Fruit fly (Drosophila melanogaster) whole organism, prepupa: ENCODE data around the gene nAChRalpha6.

Source experiments
- Blimp-1 ChIP-seq: fragments of 200-800 bp; sonication (Bioruptor generic); optimal IDR thresholded peaks from 3 replicates; lab custom pipeline; 2017; ENCODE audit warnings: missing biosample characterization, missing genetic modification characterization, mild to moderate bottlenecking, moderate library complexity, missing genetic modification reagents
- CG10631 ChIP-seq: fragments of 200-800 bp; sonication (Bioruptor generic); optimal IDR thresholded peaks from 2 replicates; lab custom pipeline; 2016; ENCODE audit warnings: missing biosample characterization, missing genetic modification characterization
- CG10669 ChIP-seq: fragments of 200-800 bp; sonication (Bioruptor generic); optimal IDR thresholded peaks from 3 replicates; lab custom pipeline; 2018; ENCODE audit warnings: missing biosample characterization, mild to moderate bottlenecking, missing genetic modification characterization, moderate library complexity
- CG11294 ChIP-seq: fragments of 200-800 bp; sonication (Bioruptor generic); IDR thresholded peaks from 2 replicates; pipeline ENCODE4 v1.3.6; 2022; ENCODE audit warnings: missing biosample characterization, missing genetic modification characterization
- CG11762 ChIP-seq: fragments of 200-800 bp; sonication (Bioruptor generic); optimal IDR thresholded peaks from 3 replicates; lab custom pipeline; 2016; ENCODE audit warnings: missing biosample characterization, missing genetic modification characterization; ENCODE audit not compliant: insufficient read depth
- CG15336 ChIP-seq: fragments of 200-800 bp; sonication (Bioruptor generic); IDR thresholded peaks from 2 replicates; pipeline ENCODE4 v1.3.6; 2022; ENCODE audit warnings: missing biosample characterization, missing genetic modification characterization
- CG1621 ChIP-seq: fragments of 200-800 bp; sonication (Bioruptor generic); optimal IDR thresholded peaks from 3 replicates; lab custom pipeline; 2018; ENCODE audit warnings: missing biosample characterization, mild to moderate bottlenecking, missing genetic modification characterization
- CG3032 ChIP-seq: fragments of 200-800 bp; optimal IDR thresholded peaks from 2 replicates; lab custom pipeline; 2019; ENCODE audit warnings: missing biosample characterization, mild to moderate bottlenecking, missing genetic modification characterization, moderate library complexity
- CG34406 ChIP-seq: fragments of 200-800 bp; sonication (Bioruptor generic); optimal IDR thresholded peaks from 3 replicates; lab custom pipeline; 2016; ENCODE audit warnings: missing biosample characterization, missing genetic modification characterization
- CG3919 ChIP-seq: fragments of 200-800 bp; sonication (Bioruptor generic); optimal IDR thresholded peaks from 3 replicates; lab custom pipeline; 2016; ENCODE audit warnings: missing biosample characterization, missing genetic modification characterization
- CG6163 ChIP-seq: fragments of 200-800 bp; sonication (Bioruptor generic); IDR thresholded peaks from 3 replicates; pipeline ENCODE4 v1.3.6; 2022; ENCODE audit warnings: missing biosample characterization, missing genetic modification characterization
- CG6276 ChIP-seq: fragments of 200-800 bp; sonication (Bioruptor generic); optimal IDR thresholded peaks from 2 replicates; lab custom pipeline; 2017; ENCODE audit warnings: missing biosample characterization, mild to moderate bottlenecking, missing genetic modification characterization
- CG6792 ChIP-seq: fragments of 200-800 bp; sonication (Bioruptor generic); optimal IDR thresholded peaks from 3 replicates; lab custom pipeline; 2016; ENCODE audit warnings: missing biosample characterization, missing genetic modification characterization
- CG6808 ChIP-seq: fragments of 200-800 bp; sonication (Bioruptor generic); optimal IDR thresholded peaks from 3 replicates; lab custom pipeline; 2017; ENCODE audit warnings: missing biosample characterization, missing genetic modification characterization, mild to moderate bottlenecking, moderate library complexity, missing genetic modification reagents
- CG6854 ChIP-seq: fragments of 200-800 bp; sonication (Bioruptor generic); optimal IDR thresholded peaks from 2 replicates; lab custom pipeline; 2017; ENCODE audit warnings: missing biosample characterization, mild to moderate bottlenecking, missing genetic modification characterization
- CG7368 ChIP-seq: fragments of 200-800 bp; sonication (Bioruptor generic); optimal IDR thresholded peaks from 3 replicates; lab custom pipeline; 2016; ENCODE audit warnings: missing biosample characterization, missing genetic modification characterization
- CG8632 ChIP-seq: fragments of 200-800 bp; sonication (Bioruptor generic); optimal IDR thresholded peaks from 3 replicates; lab custom pipeline; 2016; ENCODE audit warnings: missing biosample characterization, missing genetic modification characterization
- Eip78C ChIP-seq: fragments of 200-800 bp; sonication (Bioruptor generic); peaks from one replicate; lab custom pipeline; 2016; ENCODE audit warnings: missing biosample characterization, missing genetic modification characterization
- Ets21C ChIP-seq: fragments of 200-800 bp; sonication (Bioruptor generic); optimal IDR thresholded peaks from 3 replicates; lab custom pipeline; 2016; ENCODE audit warnings: missing biosample characterization, missing genetic modification characterization
- Ets96B ChIP-seq: fragments of 200-800 bp; optimal IDR thresholded peaks from 2 replicates; lab custom pipeline; 2019; ENCODE audit warnings: missing biosample characterization, mild to moderate bottlenecking, missing genetic modification characterization, moderate library complexity
- Gug ChIP-seq: fragments of 200-800 bp; sonication (Bioruptor generic); IDR thresholded peaks from 2 replicates; pipeline ENCODE4 v1.3.6; 2022; ENCODE audit warnings: missing biosample characterization, missing genetic modification characterization
- Hr38 ChIP-seq: sonication (Bioruptor generic); optimal IDR thresholded peaks from 2 replicates; lab custom pipeline; 2016; ENCODE audit warnings: missing biosample characterization, missing genetic modification characterization
- Hr39 ChIP-seq: fragments of 200-800 bp; sonication (Bioruptor generic); optimal IDR thresholded peaks from 2 replicates; lab custom pipeline; 2016; ENCODE audit warnings: missing biosample characterization, missing genetic modification characterization
- Hr4 ChIP-seq: fragments of 200-800 bp; sonication (Bioruptor generic); optimal IDR thresholded peaks from 3 replicates; lab custom pipeline; 2016; ENCODE audit warnings: missing biosample characterization, missing genetic modification characterization
- Met ChIP-seq: fragments of 200-800 bp; sonication (Bioruptor generic); optimal IDR thresholded peaks from 3 replicates; lab custom pipeline; 2016; ENCODE audit warnings: missing biosample characterization, missing genetic modification characterization
- Smox ChIP-seq: fragments of 200-800 bp; sonication (Bioruptor generic); optimal IDR thresholded peaks from 3 replicates; lab custom pipeline; 2016; ENCODE audit warnings: missing biosample characterization, missing genetic modification characterization
- Sox102F ChIP-seq: fragments of 200-800 bp; sonication (Bioruptor generic); optimal IDR thresholded peaks from 2 replicates; lab custom pipeline; 2016; ENCODE audit warnings: missing biosample characterization, mild to moderate bottlenecking, missing genetic modification characterization
- Sox15 ChIP-seq: fragments of 200-800 bp; sonication (Bioruptor generic); optimal IDR thresholded peaks from 3 replicates; lab custom pipeline; 2016; ENCODE audit warnings: missing biosample characterization, missing genetic modification characterization
- achi ChIP-seq: fragments of 200-800 bp; sonication (Bioruptor generic); optimal IDR thresholded peaks from 3 replicates; lab custom pipeline; 2016; ENCODE audit warnings: missing biosample characterization, missing genetic modification characterization
- dsx ChIP-seq: fragments of 200-800 bp; optimal IDR thresholded peaks from 3 replicates; lab custom pipeline; 2019; ENCODE audit warnings: missing biosample characterization, mild to moderate bottlenecking, missing genetic modification characterization, moderate library complexity; ENCODE audit not compliant: poor library complexity, severe bottlenecking
- eg ChIP-seq: fragments of 200-800 bp; sonication (Bioruptor generic); IDR thresholded peaks from 3 replicates; pipeline ENCODE4 v1.3.6; 2022; ENCODE audit warnings: missing biosample characterization, missing genetic modification characterization
- fd59A ChIP-seq: fragments of 200-800 bp; sonication (Bioruptor generic); optimal IDR thresholded peaks from 2 replicates; lab custom pipeline; 2017; ENCODE audit warnings: missing biosample characterization, mild to moderate bottlenecking, missing genetic modification characterization, missing genetic modification reagents
- fkh ChIP-seq: fragments of 200-800 bp; sonication (Bioruptor generic); optimal IDR thresholded peaks from 3 replicates; lab custom pipeline; 2017; ENCODE audit warnings: missing biosample characterization, mild to moderate bottlenecking, missing genetic modification characterization, moderate library complexity
- lz ChIP-seq: fragments of 200-800 bp; sonication (Bioruptor generic); optimal IDR thresholded peaks from 3 replicates; lab custom pipeline; 2016; ENCODE audit warnings: missing biosample characterization, missing genetic modification characterization
- net ChIP-seq: fragments of 200-800 bp; sonication (Bioruptor generic); optimal IDR thresholded peaks from 3 replicates; lab custom pipeline; 2016; ENCODE audit warnings: missing biosample characterization, missing genetic modification characterization
- pdm3 ChIP-seq: fragments of 200-800 bp; sonication (Bioruptor generic); optimal IDR thresholded peaks from 3 replicates; lab custom pipeline; 2016; ENCODE audit warnings: missing biosample characterization, missing genetic modification characterization
- salr ChIP-seq, 2 experiments: fragments of 200-800 bp; sonication (Bioruptor generic); optimal IDR thresholded peaks; 3 replicates each; lab custom pipeline; 2016 to 2018; ENCODE audit warnings: missing biosample characterization in 2 of 2, missing genetic modification characterization in 2 of 2, mild to moderate bottlenecking in 1 of 2
- spab ChIP-seq: fragments of 200-800 bp; sonication (Bioruptor generic); optimal IDR thresholded peaks from 2 replicates; lab custom pipeline; 2017; ENCODE audit warnings: missing biosample characterization, mild to moderate bottlenecking, missing genetic modification characterization, missing genetic modification reagents
- ss ChIP-seq, 2 experiments: fragments of 200-800 bp; sonication (Bioruptor generic); optimal IDR thresholded peaks; 2 replicates in 1 of 2; 3 replicates in 1 of 2; lab custom pipeline; 2017 to 2018; ENCODE audit warnings: mild to moderate bottlenecking in 2 of 2, missing biosample characterization in 2 of 2, missing genetic modification characterization in 2 of 2, moderate library complexity in 1 of 2
- svp ChIP-seq: fragments of 200-800 bp; sonication (Bioruptor generic); peaks from one replicate; lab custom pipeline; 2016; ENCODE audit warnings: missing biosample characterization, missing genetic modification characterization
- topi ChIP-seq: fragments of 200-800 bp; sonication (Bioruptor generic); optimal IDR thresholded peaks from 3 replicates; lab custom pipeline; 2016; ENCODE audit warnings: missing biosample characterization, missing genetic modification characterization
- vri ChIP-seq: fragments of 200-800 bp; sonication (Bioruptor generic); optimal IDR thresholded peaks from 3 replicates; lab custom pipeline; 2016; ENCODE audit warnings: missing biosample characterization, mild to moderate bottlenecking, missing genetic modification characterization

The nAChRalpha6 gene

dm6 chr2L:9908468-9908967 is 22.5 kb upstream of the nAChRalpha6 start, which contains the start of gene CG13124 (continued):
- peak; percentile 20 to 29 for TF ChIP-seq ss (GFP tag; optimal IDR thresholded peaks at IDR 0.05; lab: Kevin White, UChicago)
- no peak for TF ChIP-seq salr (GFP tag; optimal IDR thresholded peaks at IDR 0.05; lab: Kevin White, UChicago)
- TF ChIP-seq svp (GFP tag; lab: Kevin White, UChicago), result no peak
- peak; percentile 71; the same call in 2 of the 3 replicates for TF ChIP-seq eg (GFP tag; lab: Robert Waterston, UW)
- TF ChIP-seq Smox (GFP tag; lab: Kevin White, UChicago), result no peak
- no peak for TF ChIP-seq CG8632
- peak; percentile 72 for TF ChIP-seq Eip78C (GFP tag; lab: Kevin White, UChicago)
- no peak for TF ChIP-seq Hr38 (GFP tag; lab: Kevin White, UChicago)
- TF ChIP-seq Met, result no peak
- TF ChIP-seq CG10631, result no peak
- no peak for TF ChIP-seq spab (GFP tag; lab: Kevin White, UChicago)
- TF ChIP-seq CG3919 (GFP tag; lab: Kevin White, UChicago), result peak; percentile 32

- TF ChIP-seq vri (GFP tag; lab: Kevin White, UChicago) (no peak), eg (GFP tag; lab: Robert Waterston, UW) (0 out of 3 replicates have a peak, but pooled peaks have one; percentile 24), Eip78C (GFP tag; lab: Kevin White, UChicago) (peak; percentile 76), ss (GFP tag; optimal IDR thresholded peaks at IDR 0.05; lab: Kevin White, UChicago) (peak; percentile 36 to 37), CG10669 (GFP tag; lab: Kevin White, UChicago) (peak; percentile 2), CG6808 (GFP tag; lab: Kevin White, UChicago) (peak; percentile 29), CG3919 (GFP tag; lab: Kevin White, UChicago) (peak; percentile 5), Met (no peak), CG34406 (GFP tag; lab: Kevin White, UChicago) (no peak), CG1621 (tag; lab: Kevin White, UChicago) (peak; percentile 38), fkh (GFP tag; lab: Kevin White, UChicago) (peak; percentile 37), CG6163 (peak; percentile 47; the same call in 2 of the 3 replicates), Sox102F (GFP tag; lab: Kevin White, UChicago) (no peak), CG6792 (GFP tag; lab: Kevin White, UChicago) (no peak), dsx (peak; percentile 30), salr (GFP tag; optimal IDR thresholded peaks at IDR 0.05; lab: Kevin White, UChicago) (peak in 1 of 2 experiments; percentile 22), pdm3 (GFP tag; lab: Kevin White, UChicago) (no peak)
Measured at dm6 chr2L:9907320-9908256, 21.5 kb upstream of the nAChRalpha6 start.

dm6 chr2L:9906641-9907040 is 20.6 kb upstream of the nAChRalpha6 start:
- TF ChIP-seq salr (GFP tag; optimal IDR thresholded peaks at IDR 0.05; lab: Kevin White, UChicago), result no peak
- peak; percentile 78 for TF ChIP-seq CG6163
- peak; percentile 30 for TF ChIP-seq achi (GFP tag; lab: Kevin White, UChicago)
- TF ChIP-seq Blimp-1, result no peak
- peak; percentile 32 for TF ChIP-seq CG10669 (GFP tag; lab: Kevin White, UChicago)
- no peak for TF ChIP-seq Hr39 (GFP tag; lab: Kevin White, UChicago)
- TF ChIP-seq CG6276 (GFP tag; lab: Kevin White, UChicago), result peak; percentile 29
- TF ChIP-seq CG10631, result peak; percentile 18
- peak; percentile 74 for TF ChIP-seq eg (GFP tag; lab: Robert Waterston, UW)
- TF ChIP-seq Smox (GFP tag; lab: Kevin White, UChicago), result no peak
- TF ChIP-seq CG3032 (tag; lab: Kevin White, UChicago), result peak; percentile 47
- no peak for TF ChIP-seq topi (GFP tag; lab: Kevin White, UChicago)
- TF ChIP-seq Ets96B (tag; lab: Kevin White, UChicago), result peak; percentile 53
- TF ChIP-seq CG3919 (GFP tag; lab: Kevin White, UChicago), result peak; percentile 22
- no peak for TF ChIP-seq CG34406 (GFP tag; lab: Kevin White, UChicago)
- TF ChIP-seq CG15336 (GFP tag; lab: Robert Waterston, UW), result peak; percentile 50; the same call in 1 of the 2 replicates
- TF ChIP-seq Sox102F (GFP tag; lab: Kevin White, UChicago), result no peak
- TF ChIP-seq CG7368 (GFP tag; lab: Kevin White, UChicago), result peak; percentile 7
- no peak for TF ChIP-seq Ets21C (GFP tag; lab: Kevin White, UChicago)
- peak; percentile 6 for TF ChIP-seq dsx
- TF ChIP-seq vri (GFP tag; lab: Kevin White, UChicago), result no peak
- TF ChIP-seq CG11762, result no peak
- no peak for TF ChIP-seq fd59A (GFP tag; lab: Kevin White, UChicago)
- TF ChIP-seq lz (GFP tag; lab: Kevin White, UChicago), result no peak
- peak; percentile 39 for TF ChIP-seq Hr4
- no peak for TF ChIP-seq CG6854 (GFP tag; lab: Kevin White, UChicago)
- TF ChIP-seq net (GFP tag; lab: Kevin White, UChicago), result peak; percentile 20
- TF ChIP-seq Gug (GFP tag; lab: Robert Waterston, UW), result peak; percentile 69
- no peak for TF ChIP-seq Met
- TF ChIP-seq Sox15 (GFP tag; lab: Kevin White, UChicago), result no peak
- TF ChIP-seq CG11294 (GFP tag; lab: Robert Waterston, UW), result peak; percentile 66
- peak; percentile 71 for TF ChIP-seq Eip78C (GFP tag; lab: Kevin White, UChicago)
